Fruit fly (Drosophila melanogaster) whole organism, embryonic: Measurements from ENCODE around the gene CG45676.

Experiments
- Asciz ChIP-seq: fragments of 200-800 bp; sonication (Bioruptor generic); optimal IDR thresholded peaks from 2 replicates; lab custom pipeline; 2017; ENCODE audit warnings: missing biosample characterization, mild to moderate bottlenecking, missing genetic modification characterization, missing genetic modification reagents
- BEAF-32 ChIP-seq: fragments of 200-800 bp; sonication (Bioruptor generic); optimal IDR thresholded peaks from 3 replicates; lab custom pipeline; 2017; ENCODE audit warnings: missing biosample characterization, missing genetic modification characterization, mild to moderate bottlenecking, moderate library complexity, missing genetic modification reagents
- CG10565 ChIP-seq: fragments of 200-800 bp; sonication (Bioruptor generic); optimal IDR thresholded peaks from 3 replicates; lab custom pipeline; 2016; ENCODE audit warnings: missing biosample characterization, mild to moderate bottlenecking, missing genetic modification characterization
- CG11456 ChIP-seq: fragments of 200-800 bp; sonication (Bioruptor generic); IDR thresholded peaks from 3 replicates; pipeline ENCODE4 v1.3.6; 2022; ENCODE audit warnings: missing biosample characterization, missing genetic modification characterization
- CG13424 ChIP-seq: fragments of 200-800 bp; sonication (Bioruptor generic); optimal IDR thresholded peaks from 2 replicates; lab custom pipeline; 2019; ENCODE audit warnings: missing biosample characterization, mild to moderate bottlenecking, missing genetic modification characterization, moderate library complexity
- CG14860 ChIP-seq: fragments of 200-800 bp; sonication (Bioruptor generic); IDR thresholded peaks from 3 replicates; pipeline ENCODE4 v1.3.6; 2022; ENCODE audit warnings: missing biosample characterization, missing genetic modification characterization; ENCODE audit not compliant: partially characterized antibody
- CG16813 ChIP-seq: fragments of 200-800 bp; sonication (Bioruptor generic); IDR thresholded peaks from 3 replicates; pipeline ENCODE4 v1.3.6; 2022; ENCODE audit warnings: missing biosample characterization, missing genetic modification characterization; ENCODE audit not compliant: partially characterized antibody
- CG17385 ChIP-seq: fragments of 200-800 bp; sonication (Bioruptor generic); optimal IDR thresholded peaks from 3 replicates; lab custom pipeline; 2018; ENCODE audit warnings: missing biosample characterization, mild to moderate bottlenecking, missing genetic modification characterization
- CG18599 ChIP-seq: fragments of 200-800 bp; sonication (Bioruptor generic); optimal IDR thresholded peaks from 3 replicates; lab custom pipeline; 2017; ENCODE audit warnings: missing biosample characterization, missing genetic modification characterization, mild to moderate bottlenecking, moderate library complexity, missing genetic modification reagents
- CG2116 ChIP-seq: fragments of 200-800 bp; sonication (Bioruptor generic); optimal IDR thresholded peaks from 3 replicates; lab custom pipeline; 2018; ENCODE audit warnings: missing biosample characterization, mild to moderate bottlenecking, missing genetic modification characterization
- CG2875 ChIP-seq: fragments of 200-800 bp; sonication (Bioruptor generic); optimal IDR thresholded peaks from 2 replicates; lab custom pipeline; 2017; ENCODE audit warnings: missing biosample characterization, mild to moderate bottlenecking, missing genetic modification characterization, missing genetic modification reagents
- CG3407 ChIP-seq: fragments of 200-800 bp; sonication (Bioruptor generic); optimal IDR thresholded peaks from 2 replicates; lab custom pipeline; 2018; ENCODE audit warnings: missing biosample characterization, mild to moderate bottlenecking, missing genetic modification characterization
- CG34376 ChIP-seq: fragments of 200-800 bp; sonication (Bioruptor generic); optimal IDR thresholded peaks from 2 replicates; lab custom pipeline; 2018; ENCODE audit warnings: missing biosample characterization, mild to moderate bottlenecking, missing genetic modification characterization
- CG4360 ChIP-seq: fragments of 200-800 bp; sonication (Bioruptor generic); IDR thresholded peaks from 2 replicates; pipeline ENCODE4 v1.3.6; 2022; ENCODE audit warnings: missing biosample characterization, missing genetic modification characterization
- CTCF ChIP-seq: fragments of 200-800 bp; sonication (Bioruptor generic); optimal IDR thresholded peaks from 2 replicates; lab custom pipeline; 2017; ENCODE audit warnings: missing biosample characterization, mild to moderate bottlenecking, missing genetic modification characterization, moderate library complexity
- Dip3 ChIP-seq: fragments of 200-800 bp; sonication (Bioruptor generic); optimal IDR thresholded peaks from 3 replicates; lab custom pipeline; 2016; ENCODE audit warnings: missing biosample characterization, missing genetic modification characterization
- Hey ChIP-seq: fragments of 200-800 bp; sonication (Bioruptor generic); optimal IDR thresholded peaks from 3 replicates; lab custom pipeline; 2018; ENCODE audit warnings: missing biosample characterization, mild to moderate bottlenecking, missing genetic modification characterization
- MESR4 ChIP-seq: fragments of 200-800 bp; sonication (Bioruptor generic); optimal IDR thresholded peaks from 2 replicates; lab custom pipeline; 2018; ENCODE audit warnings: missing biosample characterization, mild to moderate bottlenecking, missing genetic modification characterization, moderate library complexity
- Ptx1 ChIP-seq: fragments of 200-800 bp; sonication (Bioruptor generic); IDR thresholded peaks from 2 replicates; pipeline ENCODE4 v1.3.6; 2022; ENCODE audit warnings: missing biosample characterization, missing genetic modification characterization
- Stat92E ChIP-seq, 3 experiments: fragments of >200 bp in 2 of 3; fragments of 200-800 bp in 1 of 3; sonication (Bioruptor generic) in 1 of 3; optimal IDR thresholded peaks; 2 replicates each; lab custom pipeline; 2017 to 2019; ENCODE audit warnings: missing biosample characterization in 3 of 3, missing genetic modification characterization in 3 of 3, mild to moderate bottlenecking in 1 of 3, moderate library complexity in 1 of 3
- ab ChIP-seq: fragments of 200-800 bp; sonication (Bioruptor generic); optimal IDR thresholded peaks from 2 replicates; lab custom pipeline; 2016; ENCODE audit warnings: missing biosample characterization, missing genetic modification characterization
- aop ChIP-seq: fragments of 200-800 bp; sonication (Bioruptor generic); IDR thresholded peaks from 2 replicates; pipeline ENCODE4 v1.3.6; 2022; ENCODE audit warnings: missing biosample characterization, missing genetic modification characterization
- ase ChIP-seq: fragments of 200-800 bp; sonication (Bioruptor generic); IDR thresholded peaks from 3 replicates; pipeline ENCODE4 v1.3.6; 2022; ENCODE audit warnings: missing biosample characterization, missing genetic modification characterization
- cato ChIP-seq: fragments of 200-800 bp; sonication (Bioruptor generic); optimal IDR thresholded peaks from 2 replicates; lab custom pipeline; 2016; ENCODE audit warnings: missing biosample characterization, missing genetic modification characterization, borderline replicate concordance
- chinmo ChIP-seq: fragments of 200-800 bp; sonication (Bioruptor generic); IDR thresholded peaks from 4 replicates; pipeline ENCODE4 v1.3.6; 2022; ENCODE audit warnings: missing biosample characterization, missing genetic modification characterization; ENCODE audit not compliant: partially characterized antibody
- dysf ChIP-seq: fragments of 200-800 bp; sonication (Bioruptor generic); IDR thresholded peaks from 3 replicates; pipeline ENCODE4 v1.3.6; 2022; ENCODE audit warnings: missing biosample characterization, missing genetic modification characterization
- hbn ChIP-seq: fragments of 200-800 bp; sonication (Bioruptor generic); IDR thresholded peaks from 2 replicates; pipeline ENCODE4 v1.3.6; 2022; ENCODE audit warnings: missing biosample characterization, missing genetic modification characterization; ENCODE audit not compliant: partially characterized antibody
- hth ChIP-seq: fragments of >200 bp; optimal IDR thresholded peaks from 2 replicates; lab custom pipeline; 2017; ENCODE audit warnings: inconsistent platforms
- ind ChIP-seq: fragments of 200-800 bp; sonication (Bioruptor generic); optimal IDR thresholded peaks from 3 replicates; lab custom pipeline; 2016; ENCODE audit warnings: missing biosample characterization, missing genetic modification characterization
- insv ChIP-seq, 2 experiments: fragments of 200-800 bp; sonication (Bioruptor generic); optimal IDR thresholded peaks; 3 replicates each; lab custom pipeline; 2016 to 2018; ENCODE audit warnings: missing biosample characterization in 2 of 2, missing genetic modification characterization in 2 of 2
- klu ChIP-seq: fragments of 200-800 bp; sonication (Bioruptor generic); IDR thresholded peaks from 2 replicates; pipeline ENCODE4 v1.3.6; 2022; ENCODE audit warnings: missing biosample characterization, missing genetic modification characterization
- lmd ChIP-seq: fragments of 200-800 bp; sonication (Bioruptor generic); IDR thresholded peaks from 2 replicates; pipeline ENCODE4 v1.3.6; 2022; ENCODE audit warnings: missing biosample characterization, missing genetic modification characterization
- lov ChIP-seq, 2 experiments: fragments of 200-800 bp in 1 of 2; fragments of >200 bp in 1 of 2; sonication (Bioruptor generic) in 1 of 2; IDR thresholded peaks in 1 of 2; optimal IDR thresholded peaks in 1 of 2; 2 replicates in 1 of 2; 3 replicates in 1 of 2; pipeline versions ENCODE4 v1.3.6 to Lab custom; 2017 to 2022; ENCODE audit warnings: missing biosample characterization in 1 of 2, missing genetic modification characterization in 1 of 2
- odd ChIP-seq: fragments of 200-800 bp; sonication (Bioruptor generic); optimal IDR thresholded peaks from 2 replicates; lab custom pipeline; 2017; ENCODE audit warnings: missing biosample characterization, mild to moderate bottlenecking, missing genetic modification characterization
- pho ChIP-seq: fragments of 200-800 bp; sonication (Bioruptor generic); optimal IDR thresholded peaks from 2 replicates; lab custom pipeline; 2016; ENCODE audit warnings: missing biosample characterization, missing genetic modification characterization
- sisA ChIP-seq: fragments of 200-800 bp; sonication (Bioruptor generic); IDR thresholded peaks from 2 replicates; pipeline ENCODE4 v1.3.6; 2022; ENCODE audit warnings: missing biosample characterization, missing genetic modification characterization
- slbo ChIP-seq: fragments of 200-800 bp; sonication (Bioruptor generic); IDR thresholded peaks from 2 replicates; pipeline ENCODE4 v1.3.6; 2022; ENCODE audit warnings: missing biosample characterization, missing genetic modification characterization
- tgo ChIP-seq: fragments of 200-800 bp; sonication (Bioruptor generic); IDR thresholded peaks from 3 replicates; pipeline ENCODE4 v1.3.6; 2022; ENCODE audit warnings: missing biosample characterization, missing genetic modification characterization
- tll ChIP-seq, 2 experiments: fragments of 200-800 bp in 1 of 2; fragments of >200 bp in 1 of 2; sonication (Bioruptor generic) in 1 of 2; optimal IDR thresholded peaks; 2 replicates each; lab custom pipeline; 2017 to 2019; ENCODE audit warnings: missing biosample characterization in 2 of 2, missing genetic modification characterization in 2 of 2, mild to moderate bottlenecking in 1 of 2, moderate library complexity in 1 of 2
- tna ChIP-seq: fragments of 200-800 bp; sonication (Bioruptor generic); IDR thresholded peaks from 2 replicates; pipeline ENCODE4 v1.3.6; 2022; ENCODE audit warnings: missing biosample characterization, missing genetic modification characterization; ENCODE audit not compliant: partially characterized antibody
- trh ChIP-seq: fragments of 200-800 bp; sonication (Bioruptor generic); optimal IDR thresholded peaks from 2 replicates; lab custom pipeline; 2016; ENCODE audit warnings: missing biosample characterization, missing genetic modification characterization

Gene CG45676

dm6 chr3R:11392805-11393204 lies 25.9 kb upstream of the CG45676 start (continued):
- peak; percentile 37; the same call in 1 of the 3 replicates for TF ChIP-seq tgo (GFP tag; lab: Robert Waterston, UW)
- TF ChIP-seq odd, result peak; percentile 59
- no peak for TF ChIP-seq klu
- peak; percentile 38; the same call in 1 of the 2 replicates for TF ChIP-seq slbo
- peak in 1 of 2 experiments; percentile 41 for TF ChIP-seq tll (GFP tag; optimal IDR thresholded peaks at IDR 0.05; lab: Kevin White, UChicago)
- TF ChIP-seq Dip3, result no peak
- TF ChIP-seq ase (GFP tag; lab: Robert Waterston, UW), result peak; percentile 61; the same call in 2 of the 3 replicates
- peak; percentile 2 for TF ChIP-seq CG10565
- TF ChIP-seq dysf (GFP tag; lab: Robert Waterston, UW), result peak; percentile 40; the same call in 2 of the 3 replicates
- TF ChIP-seq tna (GFP tag; lab: Robert Waterston, UW), result no peak
- TF ChIP-seq sisA (GFP tag; lab: Robert Waterston, UW), result no peak
- peak; percentile 78 for TF ChIP-seq CG2875 (GFP tag; lab: Kevin White, UChicago)
- peak; percentile 76; the same call in 2 of the 3 replicates for TF ChIP-seq CG11456 (GFP tag; lab: Robert Waterston, UW)
- peak; percentile 34; the same call in 1 of the 2 replicates for TF ChIP-seq CG4360 (GFP tag; lab: Robert Waterston, UW)
- peak; percentile 30 for TF ChIP-seq Hey
- TF ChIP-seq CG13424 (tag; lab: Kevin White, UChicago), result no peak
- peak; percentile 65 for TF ChIP-seq Asciz (GFP tag; lab: Kevin White, UChicago)
- TF ChIP-seq CG17385 (GFP tag; lab: Kevin White, UChicago), result peak; percentile 67
- TF ChIP-seq lmd (GFP tag; lab: Robert Waterston, UW), result peak; percentile 36; the same call in 1 of the 2 replicates
- no peak for TF ChIP-seq CG18599 (GFP tag; lab: Kevin White, UChicago)
- TF ChIP-seq hbn (GFP tag; lab: Robert Waterston, UW), result no peak
- TF ChIP-seq trh, result peak; percentile 60
- no peak for TF ChIP-seq CG34376 (GFP tag; lab: Kevin White, UChicago)
- TF ChIP-seq CG3407 (GFP tag; lab: Kevin White, UChicago), result peak; percentile 63
- TF ChIP-seq aop (GFP tag; lab: Robert Waterston, UW), result peak; percentile 28; the same call in 1 of the 2 replicates
- peak; percentile 59; the same call in 1 of the 2 replicates for TF ChIP-seq Ptx1 (GFP tag; lab: Robert Waterston, UW)
- TF ChIP-seq BEAF-32 (GFP tag; lab: Kevin White, UChicago), result no peak
- no peak for TF ChIP-seq pho (GFP tag; lab: Kevin White, UChicago)
- no peak for TF ChIP-seq lov (optimal IDR thresholded peaks at IDR 0.05; lab: Kevin White, UChicago)
- TF ChIP-seq lov (GFP tag; IDR thresholded peaks at IDR 0.05; lab: Robert Waterston, UW), result peak; percentile 93
- TF ChIP-seq CG2116 (GFP tag; lab: Kevin White, UChicago), result peak; percentile 51
- no peak for TF ChIP-seq MESR4 (GFP tag; lab: Kevin White, UChicago)
- TF ChIP-seq cato, result no peak
- TF ChIP-seq ind (GFP tag; lab: Kevin White, UChicago), result peak; percentile 11
- TF ChIP-seq chinmo (GFP tag; lab: Robert Waterston, UW), result no peak

DNA sequence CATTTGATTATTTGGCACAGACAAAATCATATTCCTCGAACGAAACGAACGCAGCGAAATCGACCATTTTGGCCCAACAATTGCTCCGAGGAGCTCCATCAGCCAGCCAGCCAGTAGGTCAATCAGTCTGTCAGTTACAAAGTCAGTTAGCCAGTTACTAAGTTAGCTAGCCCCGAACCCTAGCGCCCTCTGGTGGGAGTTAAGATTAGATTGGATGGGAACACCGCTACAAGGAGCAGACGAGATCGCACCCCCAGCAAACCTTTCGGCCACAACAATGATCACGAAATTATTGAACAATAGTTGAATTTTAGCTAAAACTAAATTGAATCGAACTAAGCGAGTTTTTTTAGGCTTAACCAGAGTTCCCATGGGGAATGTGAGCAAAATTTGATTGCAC lies 24.8 kb upstream of the CG45676 start:
- TF ChIP-seq ab (GFP tag; lab: Kevin White, UChicago), result no peak
- TF ChIP-seq CG16813 (GFP tag; lab: Robert Waterston, UW), result 0 out of 3 replicates have a peak, but pooled peaks have one; percentile 13
- TF ChIP-seq CTCF (GFP tag; lab: Kevin White, UChicago), result peak; percentile 60

dm6 chr3R:11395541-11395940 lies 23.1 kb upstream of the CG45676 start:
- TF ChIP-seq Stat92E (GFP tag; optimal IDR thresholded peaks at IDR 0.05; lab: Kevin White, UChicago), result no peak
- 0 out of 3 replicates have a peak, but pooled peaks have one; percentile 18 for TF ChIP-seq CG14860 (GFP tag; lab: Robert Waterston, UW)
- peak; percentile 38 for TF ChIP-seq CTCF (GFP tag; lab: Kevin White, UChicago)
- no peak for TF ChIP-seq insv (GFP tag; optimal IDR thresholded peaks at IDR 0.05; lab: Kevin White, UChicago)
- TF ChIP-seq hth (lab: Kevin White, UChicago), result no peak
- TF ChIP-seq, all 482 proteins: peak for 2
